Fruit fly (Drosophila melanogaster) whole organism, embryonic: ENCODE data around the gene Lgr3.

Source experiments
- Aef1 ChIP-seq: fragments of 200-800 bp; sonication (Bioruptor generic); IDR thresholded peaks from 3 replicates; pipeline ENCODE4 v1.3.6; 2022; ENCODE audit warnings: missing biosample characterization, missing genetic modification characterization
- Atf3 ChIP-seq: fragments of 200-800 bp; sonication (Bioruptor generic); optimal IDR thresholded peaks from 3 replicates; lab custom pipeline; 2016; ENCODE audit warnings: missing biosample characterization, missing genetic modification characterization
- Awh ChIP-seq: fragments of 200-800 bp; sonication (Bioruptor generic); IDR thresholded peaks from 2 replicates; pipeline ENCODE4, ENCODE4 v1.3.6; 2022; ENCODE audit warnings: missing biosample characterization, missing genetic modification characterization
- Bdp1 ChIP-seq: fragments of 200-800 bp; sonication (Bioruptor generic); optimal IDR thresholded peaks from 3 replicates; lab custom pipeline; 2016; ENCODE audit warnings: missing biosample characterization, missing genetic modification characterization
- CG10147 ChIP-seq: fragments of 200-800 bp; sonication (Bioruptor generic); optimal IDR thresholded peaks from 2 replicates; lab custom pipeline; 2019; ENCODE audit warnings: missing biosample characterization, mild to moderate bottlenecking, missing genetic modification characterization, moderate library complexity
- CG10543 ChIP-seq: fragments of 200-800 bp; sonication (Bioruptor generic); optimal IDR thresholded peaks from 3 replicates; lab custom pipeline; 2017; ENCODE audit warnings: missing biosample characterization, mild to moderate bottlenecking, missing genetic modification characterization, moderate library complexity
- CG10565 ChIP-seq: fragments of 200-800 bp; sonication (Bioruptor generic); optimal IDR thresholded peaks from 3 replicates; lab custom pipeline; 2016; ENCODE audit warnings: missing biosample characterization, mild to moderate bottlenecking, missing genetic modification characterization
- CG11560 ChIP-seq: fragments of 200-800 bp; sonication (Bioruptor generic); IDR thresholded peaks from 3 replicates; pipeline ENCODE4 v1.3.6; 2022; ENCODE audit warnings: missing biosample characterization, missing genetic modification characterization
- CG11695 ChIP-seq: fragments of 200-800 bp; sonication (Bioruptor generic); IDR thresholded peaks from 3 replicates; pipeline ENCODE4 v1.3.6; 2022; ENCODE audit warnings: missing biosample characterization, missing genetic modification characterization
- CG12155 ChIP-seq: fragments of 200-800 bp; sonication (Bioruptor generic); optimal IDR thresholded peaks from 3 replicates; lab custom pipeline; 2016; ENCODE audit warnings: missing biosample characterization, missing genetic modification characterization
- CG13894 ChIP-seq: fragments of 200-800 bp; sonication (Bioruptor generic); optimal IDR thresholded peaks from 3 replicates; lab custom pipeline; 2018; ENCODE audit warnings: missing biosample characterization, mild to moderate bottlenecking, missing genetic modification characterization, moderate library complexity
- CG15269 ChIP-seq: fragments of 200-800 bp; sonication (Bioruptor generic); optimal IDR thresholded peaks from 2 replicates; lab custom pipeline; 2018; ENCODE audit warnings: missing biosample characterization, mild to moderate bottlenecking, missing genetic modification characterization, moderate library complexity
- CG17328 ChIP-seq: fragments of 200-800 bp; sonication (Bioruptor generic); IDR thresholded peaks from 2 replicates; pipeline ENCODE4 v1.3.6; 2022; ENCODE audit warnings: missing biosample characterization, missing genetic modification characterization
- CG17385 ChIP-seq: fragments of 200-800 bp; sonication (Bioruptor generic); optimal IDR thresholded peaks from 3 replicates; lab custom pipeline; 2018; ENCODE audit warnings: missing biosample characterization, mild to moderate bottlenecking, missing genetic modification characterization
- CG1832 ChIP-seq: fragments of 200-800 bp; sonication (Bioruptor generic); optimal IDR thresholded peaks from 2 replicates; lab custom pipeline; 2017; ENCODE audit warnings: missing biosample characterization, mild to moderate bottlenecking, missing genetic modification characterization, inconsistent platforms
- CG2120 ChIP-seq: fragments of 200-800 bp; sonication (Bioruptor generic); optimal IDR thresholded peaks from 3 replicates; lab custom pipeline; 2016; ENCODE audit warnings: missing biosample characterization, missing genetic modification characterization
- CG2875 ChIP-seq: fragments of 200-800 bp; sonication (Bioruptor generic); optimal IDR thresholded peaks from 2 replicates; lab custom pipeline; 2017; ENCODE audit warnings: missing biosample characterization, mild to moderate bottlenecking, missing genetic modification characterization, missing genetic modification reagents
- CG33213 ChIP-seq: fragments of 200-800 bp; sonication (Bioruptor generic); optimal IDR thresholded peaks from 3 replicates; lab custom pipeline; 2016; ENCODE audit warnings: missing biosample characterization, missing genetic modification characterization
- CG4360 ChIP-seq: fragments of 200-800 bp; sonication (Bioruptor generic); IDR thresholded peaks from 2 replicates; pipeline ENCODE4 v1.3.6; 2022; ENCODE audit warnings: missing biosample characterization, missing genetic modification characterization
- CG4617 ChIP-seq: fragments of 200-800 bp; sonication (Bioruptor generic); optimal IDR thresholded peaks from 3 replicates; lab custom pipeline; 2016; ENCODE audit warnings: missing biosample characterization, missing genetic modification characterization, borderline replicate concordance
- CG6813 ChIP-seq: fragments of 200-800 bp; sonication (Bioruptor generic); optimal IDR thresholded peaks from 2 replicates; lab custom pipeline; 2017; ENCODE audit warnings: missing biosample characterization, missing genetic modification characterization, mild to moderate bottlenecking, moderate library complexity, missing genetic modification reagents
- CG9797 ChIP-seq: fragments of 200-800 bp; sonication (Bioruptor generic); optimal IDR thresholded peaks from 3 replicates; lab custom pipeline; 2018; ENCODE audit warnings: missing biosample characterization, mild to moderate bottlenecking, missing genetic modification characterization
- Doc3 ChIP-seq: fragments of 200-800 bp; sonication (Bioruptor generic); IDR thresholded peaks from 3 replicates; pipeline ENCODE4 v1.3.6; 2022; ENCODE audit warnings: missing biosample characterization, missing genetic modification characterization; ENCODE audit not compliant: partially characterized antibody
- Elba2 ChIP-seq: fragments of 200-800 bp; sonication (Bioruptor generic); optimal IDR thresholded peaks from 3 replicates; lab custom pipeline; 2016; ENCODE audit warnings: missing biosample characterization, missing genetic modification characterization
- Gug ChIP-seq: fragments of 200-800 bp; sonication (Bioruptor generic); IDR thresholded peaks from 4 replicates; pipeline ENCODE4 v1.3.6; 2022; ENCODE audit warnings: missing biosample characterization, missing genetic modification characterization
- H15 ChIP-seq: fragments of 200-800 bp; sonication (Bioruptor generic); IDR thresholded peaks from 3 replicates; pipeline ENCODE4 v1.3.6; 2022; ENCODE audit warnings: missing biosample characterization, missing genetic modification characterization
- Hand ChIP-seq: fragments of 200-800 bp; sonication (Bioruptor generic); optimal IDR thresholded peaks from 2 replicates; lab custom pipeline; 2017; ENCODE audit warnings: mild to moderate bottlenecking, missing biosample characterization, missing genetic modification reagents, missing genetic modification characterization
- Hey ChIP-seq: fragments of 200-800 bp; sonication (Bioruptor generic); optimal IDR thresholded peaks from 3 replicates; lab custom pipeline; 2018; ENCODE audit warnings: missing biosample characterization, mild to moderate bottlenecking, missing genetic modification characterization
- Nf-YC ChIP-seq: fragments of 200-800 bp; optimal IDR thresholded peaks from 3 replicates; lab custom pipeline; 2019; ENCODE audit warnings: missing biosample characterization, mild to moderate bottlenecking, missing genetic modification characterization, moderate library complexity
- Oli ChIP-seq: fragments of 200-800 bp; sonication (Bioruptor generic); optimal IDR thresholded peaks from 2 replicates; lab custom pipeline; 2018; ENCODE audit warnings: missing biosample characterization, mild to moderate bottlenecking, missing genetic modification characterization, moderate library complexity
- Rx ChIP-seq: fragments of 200-800 bp; sonication (Bioruptor generic); IDR thresholded peaks from 2 replicates; pipeline ENCODE4 v1.3.6; 2022; ENCODE audit warnings: missing biosample characterization, missing genetic modification characterization
- Sry-δ ChIP-seq: fragments of 200-800 bp; sonication (Bioruptor generic); optimal IDR thresholded peaks from 2 replicates; lab custom pipeline; 2016; ENCODE audit warnings: missing biosample characterization, missing genetic modification characterization
- Xbp1 ChIP-seq: fragments of 200-800 bp; sonication (Bioruptor generic); optimal IDR thresholded peaks from 3 replicates; lab custom pipeline; 2016; ENCODE audit warnings: missing biosample characterization, mild to moderate bottlenecking, missing genetic modification characterization
- ash1 ChIP-seq: fragments of 200-800 bp; sonication (Bioruptor generic); optimal IDR thresholded peaks from 2 replicates; lab custom pipeline; 2018; ENCODE audit warnings: missing biosample characterization, mild to moderate bottlenecking, missing genetic modification characterization
- az2 ChIP-seq: fragments of 200-800 bp; sonication (Bioruptor generic); optimal IDR thresholded peaks from 3 replicates; lab custom pipeline; 2016; ENCODE audit warnings: missing biosample characterization, missing genetic modification characterization
- bcd ChIP-seq: fragments of 200-800 bp; sonication (Bioruptor generic); optimal IDR thresholded peaks from 2 replicates; lab custom pipeline; 2017; ENCODE audit warnings: missing biosample characterization, mild to moderate bottlenecking, missing genetic modification characterization
- br ChIP-seq: fragments of >200 bp; optimal IDR thresholded peaks from 2 replicates; lab custom pipeline; 2017
- corto ChIP-seq: fragments of 200-800 bp; sonication (Bioruptor generic); optimal IDR thresholded peaks from 2 replicates; lab custom pipeline; 2016; ENCODE audit warnings: missing biosample characterization, mild to moderate bottlenecking, missing genetic modification characterization, moderate library complexity
- crol ChIP-seq: fragments of 200-800 bp; sonication (Bioruptor generic); IDR thresholded peaks from 2 replicates; pipeline ENCODE4 v1.3.6; 2022; ENCODE audit warnings: missing biosample characterization, missing genetic modification characterization
- gem ChIP-seq: fragments of 200-800 bp; sonication (Bioruptor generic); optimal IDR thresholded peaks from 2 replicates; lab custom pipeline; 2019; ENCODE audit warnings: missing biosample characterization, mild to moderate bottlenecking, missing genetic modification characterization, moderate library complexity
- grau ChIP-seq: fragments of 200-800 bp; optimal IDR thresholded peaks from 3 replicates; lab custom pipeline; 2019; ENCODE audit warnings: missing biosample characterization, mild to moderate bottlenecking, missing genetic modification characterization, moderate library complexity
- kah ChIP-seq: fragments of 200-800 bp; sonication (Bioruptor generic); optimal IDR thresholded peaks from 2 replicates; lab custom pipeline; 2018; ENCODE audit warnings: missing biosample characterization, mild to moderate bottlenecking, missing genetic modification characterization
- lab ChIP-seq: fragments of 200-800 bp; sonication (Bioruptor generic); optimal IDR thresholded peaks from 3 replicates; lab custom pipeline; 2017; ENCODE audit warnings: missing biosample characterization, missing genetic modification characterization, mild to moderate bottlenecking, moderate library complexity, missing genetic modification reagents
- lov ChIP-seq, 2 experiments: fragments of 200-800 bp in 1 of 2; fragments of >200 bp in 1 of 2; sonication (Bioruptor generic) in 1 of 2; IDR thresholded peaks in 1 of 2; optimal IDR thresholded peaks in 1 of 2; 2 replicates in 1 of 2; 3 replicates in 1 of 2; pipeline versions ENCODE4 v1.3.6 to Lab custom; 2017 to 2022; ENCODE audit warnings: missing biosample characterization in 1 of 2, missing genetic modification characterization in 1 of 2
- nerfin-1 ChIP-seq: fragments of 200-800 bp; sonication (Bioruptor generic); optimal IDR thresholded peaks from 3 replicates; lab custom pipeline; 2019; ENCODE audit warnings: missing biosample characterization, mild to moderate bottlenecking, missing genetic modification characterization, moderate library complexity
- org-1 ChIP-seq: fragments of 200-800 bp; sonication (Bioruptor generic); optimal IDR thresholded peaks from 2 replicates; lab custom pipeline; 2017; ENCODE audit warnings: missing biosample characterization, missing genetic modification characterization
- pros ChIP-seq: fragments of 200-800 bp; sonication (Bioruptor generic); optimal IDR thresholded peaks from 3 replicates; lab custom pipeline; 2019; ENCODE audit warnings: missing biosample characterization, mild to moderate bottlenecking, missing genetic modification characterization, moderate library complexity
- sens-2 ChIP-seq: fragments of 200-800 bp; sonication (Bioruptor generic); IDR thresholded peaks from 2 replicates; pipeline ENCODE4 v1.3.6; 2022; ENCODE audit warnings: missing biosample characterization, missing genetic modification characterization
- slou ChIP-seq: fragments of 200-800 bp; sonication (Bioruptor generic); optimal IDR thresholded peaks from 3 replicates; lab custom pipeline; 2016; ENCODE audit warnings: missing biosample characterization, missing genetic modification characterization
- wor ChIP-seq: fragments of 200-800 bp; sonication (Bioruptor generic); IDR thresholded peaks from 2 replicates; pipeline ENCODE4 v1.3.6; 2022; ENCODE audit warnings: missing biosample characterization, missing genetic modification characterization

Lgr3 gene

dm6 chr3R:25661531-25662193 is 3.9 kb upstream of the Lgr3 start, which contains the start of gene RASSF8 (continued):
- TF ChIP-seq CG6813 (no peak), gem (tag; lab: Kevin White, UChicago) (peak; percentile 31), CG10147 (no peak), CG2120 (GFP tag; lab: Kevin White, UChicago) (peak; percentile 67), grau (tag; lab: Kevin White, UChicago) (no peak), kah (GFP tag; lab: Kevin White, UChicago) (peak; percentile 46), CG17385 (GFP tag; lab: Kevin White, UChicago) (peak; percentile 95), slou (GFP tag; lab: Kevin White, UChicago) (no peak), az2 (no peak), Nf-YC (tag; lab: Kevin White, UChicago) (peak; percentile 38), crol (GFP tag; lab: Robert Waterston, UW) (no peak), CG11560 (tag; lab: Robert Waterston, UW) (no peak), CG1832 (GFP tag; lab: Kevin White, UChicago) (no peak), lab (GFP tag; lab: Kevin White, UChicago) (no peak), bcd (peak; percentile 14), CG10543 (GFP tag; lab: Kevin White, UChicago) (no peak), CG4360 (GFP tag; lab: Robert Waterston, UW) (peak; percentile 95), CG10565 (GFP tag; lab: Kevin White, UChicago) (no peak), Hand (GFP tag; lab: Kevin White, UChicago) (no peak), Bdp1 (GFP tag; lab: Kevin White, UChicago) (no peak), Xbp1 (peak; percentile 44), CG4617 (GFP tag; lab: Kevin White, UChicago) (peak; percentile 1), Doc3 (GFP tag; lab: Robert Waterston, UW) (peak; percentile 52; the same call in 1 of the 3 replicates), Rx (no peak), pros (GFP tag; lab: Kevin White, UChicago) (no peak), CG12155 (GFP tag; lab: Kevin White, UChicago) (no peak), CG15269 (no peak), Atf3 (GFP tag; lab: Kevin White, UChicago) (no peak), CG11695 (GFP tag; lab: Robert Waterston, UW) (no peak), org-1 (no peak), Sry-δ (GFP tag; lab: Kevin White, UChicago) (peak; percentile 77), CG9797 (GFP tag; lab: Kevin White, UChicago) (no peak), lov (optimal IDR thresholded peaks at IDR 0.05; lab: Kevin White, UChicago) (no peak), lov (GFP tag; IDR thresholded peaks at IDR 0.05; lab: Robert Waterston, UW) (no peak), CG33213 (no peak), Awh (GFP tag; lab: Robert Waterston, UW) (no peak), corto (GFP tag; lab: Kevin White, UChicago) (no peak), Gug (GFP tag; lab: Robert Waterston, UW) (peak; percentile 26; the same call in 1 of the 4 replicates), CG2875 (no peak), Aef1 (GFP tag; lab: Robert Waterston, UW) (peak; percentile 66), Elba2 (GFP tag; lab: Kevin White, UChicago) (peak; percentile 20), sens-2 (GFP tag; lab: Robert Waterston, UW) (no peak), Hey (tag; lab: Kevin White, UChicago) (no peak), br (lab: Kevin White, UChicago) (no peak), Oli (tag; lab: Kevin White, UChicago) (no peak), CG13894 (tag; lab: Kevin White, UChicago) (peak; percentile 1), nerfin-1 (tag; lab: Kevin White, UChicago) (peak; percentile 88), wor (GFP tag; lab: Robert Waterston, UW) (no peak), CG17328 (GFP tag; lab: Robert Waterston, UW) (no peak), ash1 (GFP tag; lab: Kevin White, UChicago) (no peak), H15 (no peak)
